Worm (Caenorhabditis elegans) whole organism, midembryonic: Measurements from ENCODE around the gene T05C3.2.

ENCODE experiments used
- T22C8.4 ChIP-seq: fragments of 200-800 bp; sonication (Bioruptor generic); IDR thresholded peaks from 2 replicates; pipeline ENCODE4 v1.3.6; 2022; ENCODE audit warnings: missing genetic modification characterization, missing compliant biosample characterization
- cog-1 ChIP-seq: sonication (generic microtip); optimal IDR thresholded peaks from 2 replicates; lab custom pipeline; 2016; ENCODE audit warnings: missing genetic modification characterization, missing compliant biosample characterization
- flt-1 ChIP-seq: fragments of 200-800 bp; sonication (Bioruptor generic); IDR thresholded peaks from 2 replicates; pipeline ENCODE4 v1.3.6; 2022; ENCODE audit warnings: missing genetic modification characterization, missing compliant biosample characterization
- klf-2 ChIP-seq: fragments of 200-800 bp; sonication (Bioruptor generic); conservative IDR thresholded peaks from 2 replicates; pipeline ENCODE4 v1.3.6; 2022; ENCODE audit warnings: missing genetic modification reagents, missing genetic modification characterization, missing compliant biosample characterization
- med-1 ChIP-seq: sonication (generic microtip); optimal IDR thresholded peaks from 2 replicates; lab custom pipeline; 2017; ENCODE audit warnings: missing genetic modification characterization, mild to moderate bottlenecking, missing compliant biosample characterization, antibody characterized with exemption, missing genetic modification reagents; ENCODE audit not compliant: insufficient read depth
- ref-1 ChIP-seq: fragments of 200-800 bp; sonication (Bioruptor generic); conservative IDR thresholded peaks from 2 replicates; pipeline ENCODE4 v1.3.6; 2022; ENCODE audit warnings: missing genetic modification reagents, missing genetic modification characterization, missing compliant biosample characterization
- tab-1 ChIP-seq: fragments of 200-800 bp; sonication (Bioruptor generic); IDR thresholded peaks from 2 replicates; pipeline ENCODE4 v1.3.6; 2022; ENCODE audit warnings: missing genetic modification characterization, missing compliant biosample characterization
- ztf-23 ChIP-seq: fragments of 200-800 bp; sonication (Bioruptor generic); IDR thresholded peaks from 2 replicates; pipeline ENCODE4 v1.3.6; 2022; ENCODE audit warnings: missing genetic modification reagents, missing genetic modification characterization, missing compliant biosample characterization
- ztf-29 ChIP-seq: fragments of 200-800 bp; sonication (Bioruptor generic); IDR thresholded peaks from 2 replicates; pipeline ENCODE4 v1.3.6; 2022; ENCODE audit warnings: missing genetic modification reagents, missing genetic modification characterization, missing compliant biosample characterization

T05C3.2 gene

ce11 chrV:5548497-5548896, 55.0 kb downstream of the T05C3.2 start:
- TF ChIP-seq cog-1 (no peak), ztf-29 (GFP tag; lab: Robert Waterston, UW) (no peak), tab-1 (GFP tag; lab: Robert Waterston, UW) (no peak), klf-2 (no peak), ref-1 (GFP tag; lab: Robert Waterston, UW) (no peak), med-1 (GFP tag; lab: Kevin White, UChicago) (no peak), flt-1 (no peak), T22C8.4 (GFP tag; lab: Robert Waterston, UW) (no peak), ztf-23 (no peak)
